Fruit fly (Drosophila melanogaster) whole organism, wandering third instar larva: ENCODE data around the gene CG32195.

ENCODE experiments used
- CG32264 ChIP-seq: fragments of 200-800 bp; sonication (Bioruptor generic); optimal IDR thresholded peaks from 2 replicates; lab custom pipeline; 2016; ENCODE audit warnings: missing biosample characterization, missing genetic modification characterization
- CG9705 ChIP-seq: fragments of 200-800 bp; sonication (Bioruptor generic); optimal IDR thresholded peaks from 2 replicates; lab custom pipeline; 2018; ENCODE audit warnings: missing biosample characterization, mild to moderate bottlenecking, missing genetic modification characterization
- Dfd ChIP-seq: fragments of >200 bp; optimal IDR thresholded peaks from 2 replicates; lab custom pipeline; 2017; ENCODE audit warnings: missing biosample characterization, missing genetic modification characterization
- Dif ChIP-seq: fragments of 200-275, 200-300 bp; sonication (Bioruptor generic); optimal IDR thresholded peaks from 2 replicates; lab custom pipeline; 2018; ENCODE audit warnings: missing biosample characterization, missing genetic modification characterization; ENCODE audit not compliant: partially characterized antibody
- GATAd ChIP-seq: sonication (Bioruptor generic); optimal IDR thresholded peaks from 2 replicates; lab custom pipeline; 2016; ENCODE audit warnings: missing biosample characterization, missing genetic modification characterization
- HLH106 ChIP-seq: fragments of 200-800 bp; optimal IDR thresholded peaks from 3 replicates; lab custom pipeline; 2019; ENCODE audit warnings: missing biosample characterization, mild to moderate bottlenecking, missing genetic modification characterization, moderate library complexity
- Hnf4 ChIP-seq: fragments of 200-800 bp; sonication (Bioruptor generic); optimal IDR thresholded peaks from 2 replicates; lab custom pipeline; 2016; ENCODE audit warnings: missing biosample characterization, mild to moderate bottlenecking, missing genetic modification characterization
- Jra ChIP-seq: sonication (Bioruptor generic); optimal IDR thresholded peaks from 2 replicates; lab custom pipeline; 2016; ENCODE audit warnings: missing biosample characterization, missing genetic modification characterization
- Mio ChIP-seq: sonication (Bioruptor generic); optimal IDR thresholded peaks from 2 replicates; lab custom pipeline; 2016; ENCODE audit warnings: missing biosample characterization, missing genetic modification characterization
- Myc ChIP-seq: fragments of >200 bp; optimal IDR thresholded peaks from 2 replicates; lab custom pipeline; 2017
- N ChIP-seq: fragments of >200 bp; optimal IDR thresholded peaks from 2 replicates; lab custom pipeline; 2018; ENCODE audit warnings: missing biosample characterization, missing external identifiers, missing genetic modification characterization
- OdsH ChIP-seq: fragments of 200-800 bp; sonication (Bioruptor generic); optimal IDR thresholded peaks from 2 replicates; lab custom pipeline; 2016; ENCODE audit warnings: missing biosample characterization, mild to moderate bottlenecking, missing genetic modification characterization
- Rel ChIP-seq, 2 experiments: fragments of 200-800 bp; sonication (Bioruptor generic) in 1 of 2; optimal IDR thresholded peaks; 2 replicates in 1 of 2; 3 replicates in 1 of 2; lab custom pipeline; 2016 to 2019; ENCODE audit warnings: mild to moderate bottlenecking in 2 of 2, missing biosample characterization in 2 of 2, missing genetic modification characterization in 2 of 2, moderate library complexity in 1 of 2
- Sp1 ChIP-seq: fragments of 200-800 bp; sonication (Bioruptor generic); optimal IDR thresholded peaks from 3 replicates; lab custom pipeline; 2019; ENCODE audit warnings: missing biosample characterization, mild to moderate bottlenecking, missing genetic modification characterization, moderate library complexity
- br ChIP-seq: fragments of 200-800 bp; sonication (Bioruptor generic); optimal IDR thresholded peaks from 2 replicates; lab custom pipeline; 2016; ENCODE audit warnings: missing biosample characterization, missing genetic modification characterization
- brk ChIP-seq: fragments of 200-800 bp; sonication (Bioruptor generic); optimal IDR thresholded peaks from 2 replicates; lab custom pipeline; 2016; ENCODE audit warnings: missing biosample characterization, mild to moderate bottlenecking, missing genetic modification characterization
- dl ChIP-seq, 2 experiments: fragments of 175-275, 200-275 bp in 1 of 2; fragments of 200-275 bp in 1 of 2; sonication (Bioruptor generic); optimal IDR thresholded peaks; lab custom pipeline; 2018; ENCODE audit warnings: mild to moderate bottlenecking in 2 of 2, missing biosample characterization in 2 of 2, missing genetic modification characterization in 2 of 2, moderate library complexity in 2 of 2; ENCODE audit not compliant: partially characterized antibody in 2 of 2, insufficient read depth in 1 of 2
- dmrt93B ChIP-seq: fragments of 200-800 bp; sonication (Bioruptor generic); optimal IDR thresholded peaks from 2 replicates; lab custom pipeline; 2018; ENCODE audit warnings: missing biosample characterization, mild to moderate bottlenecking, missing genetic modification characterization
- dsf ChIP-seq: sonication (Bioruptor generic); optimal IDR thresholded peaks from 2 replicates; lab custom pipeline; 2016; ENCODE audit warnings: missing biosample characterization, missing genetic modification characterization, borderline replicate concordance
- ey ChIP-seq: fragments of 200-800 bp; sonication (Bioruptor generic); optimal IDR thresholded peaks from 2 replicates; lab custom pipeline; 2016; ENCODE audit warnings: missing biosample characterization, missing genetic modification characterization
- foxo ChIP-seq, 2 experiments: fragments of 200-800 bp; sonication (Bioruptor generic); optimal IDR thresholded peaks; 2 replicates in 1 of 2; 3 replicates in 1 of 2; lab custom pipeline; 2016 to 2017; ENCODE audit warnings: missing biosample characterization in 2 of 2, missing genetic modification characterization in 2 of 2
- fru ChIP-seq: fragments of 200-800 bp; sonication (Bioruptor generic); optimal IDR thresholded peaks from 3 replicates; lab custom pipeline; 2016; ENCODE audit warnings: missing biosample characterization, mild to moderate bottlenecking, missing genetic modification characterization
- h ChIP-seq: fragments of 200-800 bp; sonication (Bioruptor generic); optimal IDR thresholded peaks from 3 replicates; lab custom pipeline; 2016; ENCODE audit warnings: missing biosample characterization, mild to moderate bottlenecking, missing genetic modification characterization
- jim ChIP-seq: fragments of 175-275, 200-325 bp; sonication (Bioruptor generic); optimal IDR thresholded peaks from 2 replicates; lab custom pipeline; 2016; ENCODE audit warnings: missing biosample characterization, mild to moderate bottlenecking, missing genetic modification characterization
- lola ChIP-seq: fragments of >200 bp; optimal IDR thresholded peaks from 2 replicates; lab custom pipeline; 2017; ENCODE audit warnings: missing biosample characterization, missing genetic modification characterization
- pan ChIP-seq: fragments of >200 bp; optimal IDR thresholded peaks from 2 replicates; lab custom pipeline; 2017
- psq ChIP-seq: fragments of 200-800 bp; sonication (Bioruptor generic); optimal IDR thresholded peaks from 3 replicates; lab custom pipeline; 2017; ENCODE audit warnings: missing biosample characterization, mild to moderate bottlenecking, missing genetic modification characterization, moderate library complexity
- rgr ChIP-seq: fragments of 200-800 bp; sonication (Bioruptor generic); optimal IDR thresholded peaks from 3 replicates; lab custom pipeline; 2016; ENCODE audit warnings: missing biosample characterization, mild to moderate bottlenecking, missing genetic modification characterization
- sage ChIP-seq: fragments of 200-800 bp; sonication (Bioruptor generic); optimal IDR thresholded peaks from 2 replicates; lab custom pipeline; 2016; ENCODE audit warnings: missing biosample characterization, mild to moderate bottlenecking, missing genetic modification characterization
- sv ChIP-seq: fragments of 200-800 bp; sonication (Bioruptor generic); optimal IDR thresholded peaks from 3 replicates; lab custom pipeline; 2016; ENCODE audit warnings: missing biosample characterization, missing genetic modification characterization
- tai ChIP-seq: sonication (Bioruptor generic); optimal IDR thresholded peaks from 2 replicates; lab custom pipeline; 2016; ENCODE audit warnings: missing biosample characterization, missing genetic modification characterization
- woc ChIP-seq: sonication (Bioruptor generic); optimal IDR thresholded peaks from 2 replicates; lab custom pipeline; 2016; ENCODE audit warnings: missing biosample characterization, mild to moderate bottlenecking, missing genetic modification characterization

The CG32195 gene

dm6 chr3L:18147596-18147995, 34.8 kb downstream of the CG32195 start:
- TF ChIP-seq Sp1 (GFP tag; lab: Kevin White, UChicago) (no peak), Dfd (GFP tag; lab: Kevin White, UChicago) (no peak), sage (GFP tag; lab: Kevin White, UChicago) (no peak), psq (GFP tag; lab: Kevin White, UChicago) (no peak), woc (GFP tag; lab: Kevin White, UChicago) (no peak), fru (GFP tag; lab: Kevin White, UChicago) (no peak), Myc (lab: Kevin White, UChicago) (no peak), jim (GFP tag; lab: Kevin White, UChicago) (no peak), rgr (GFP tag; lab: Kevin White, UChicago) (no peak), CG32264 (no peak), Jra (GFP tag; lab: Kevin White, UChicago) (no peak), OdsH (no peak), brk (GFP tag; lab: Kevin White, UChicago) (no peak), tai (no peak)

dm6 chr3L:18148418-18148973, 35.7 kb downstream of the CG32195 start, which contains the start of gene CG7330:
TSS of gene CG7330 (plus strand) at chr3L:18148923.
- TF ChIP-seq ey (GFP tag; lab: Kevin White, UChicago) (peak; percentile 62), brk (GFP tag; lab: Kevin White, UChicago) (peak; percentile 11), woc (GFP tag; lab: Kevin White, UChicago) (peak; percentile 10), dmrt93B (peak; percentile 76), h (GFP tag; lab: Kevin White, UChicago) (peak; percentile 81), CG9705 (GFP tag; lab: Kevin White, UChicago) (peak; percentile 58), Jra (GFP tag; lab: Kevin White, UChicago) (peak; percentile 6), fru (GFP tag; lab: Kevin White, UChicago) (peak; percentile 77), Sp1 (GFP tag; lab: Kevin White, UChicago) (peak; percentile 88), N (GFP tag; lab: Kevin White, UChicago) (no peak), sv (GFP tag; lab: Kevin White, UChicago) (peak; percentile 87), foxo (GFP tag; optimal IDR thresholded peaks at IDR 0.05; lab: Kevin White, UChicago) (peak in 1 of 2 experiments; percentile 87), Rel (GFP tag; optimal IDR thresholded peaks at IDR 0.05; lab: Kevin White, UChicago) (no peak), Rel (tag; optimal IDR thresholded peaks at IDR 0.05; lab: Kevin White, UChicago) (no peak), dl (GFP tag; optimal IDR thresholded peaks at IDR 0.05; lab: Kevin White, UChicago; ENCODE audit: insufficient read depth in 1 of 2, partially characterized antibody in 2 of 2) (no peak), br (GFP tag; lab: Kevin White, UChicago) (peak; percentile 58), sage (GFP tag; lab: Kevin White, UChicago) (peak; percentile 5), HLH106 (tag; lab: Kevin White, UChicago) (peak; percentile 86), Hnf4 (peak; percentile 65), Dfd (GFP tag; lab: Kevin White, UChicago) (no peak), Myc (lab: Kevin White, UChicago) (no peak), tai (no peak), dsf (GFP tag; lab: Kevin White, UChicago) (no peak), psq (GFP tag; lab: Kevin White, UChicago) (peak; percentile 77), OdsH (peak; percentile 88), rgr (GFP tag; lab: Kevin White, UChicago) (peak; percentile 78)

- TF ChIP-seq sv (GFP tag; lab: Kevin White, UChicago) (no peak), br (GFP tag; lab: Kevin White, UChicago) (no peak), Rel (GFP tag; optimal IDR thresholded peaks at IDR 0.05; lab: Kevin White, UChicago) (no peak), Rel (tag; optimal IDR thresholded peaks at IDR 0.05; lab: Kevin White, UChicago) (peak; percentile 97)
These were observed 41.4 kb downstream of the CG32195 start for dm6 chr3L:18154140-18154539.

dm6 chr3L:18161175-18161574, 48.4 kb downstream of the CG32195 start:
- TF ChIP-seq pan (lab: Kevin White, UChicago): no peak

dm6 chr3L:18162174-18162690, 49.5 kb downstream of the CG32195 start, which contains the start of gene CG13699:
TSS of gene CG13699 (minus strand) at chr3L:18162522.
- TF ChIP-seq dl (GFP tag; optimal IDR thresholded peaks at IDR 0.05; lab: Kevin White, UChicago; ENCODE audit: insufficient read depth in 1 of 2, partially characterized antibody in 2 of 2) (no peak), ey (GFP tag; lab: Kevin White, UChicago) (no peak), Rel (GFP tag; optimal IDR thresholded peaks at IDR 0.05; lab: Kevin White, UChicago) (no peak), Rel (tag; optimal IDR thresholded peaks at IDR 0.05; lab: Kevin White, UChicago) (no peak), N (GFP tag; lab: Kevin White, UChicago) (no peak), OdsH (no peak), br (GFP tag; lab: Kevin White, UChicago) (no peak), Mio (no peak), Hnf4 (no peak), GATAd (GFP tag; lab: Kevin White, UChicago) (no peak), fru (GFP tag; lab: Kevin White, UChicago) (no peak), Jra (GFP tag; lab: Kevin White, UChicago) (no peak), Dif (GFP tag; lab: Kevin White, UChicago) (no peak), lola (GFP tag; lab: Kevin White, UChicago) (no peak), CG9705 (GFP tag; lab: Kevin White, UChicago) (no peak)
